Worm (Caenorhabditis elegans): ENCODE measurements around the gene F07F6.4.

F07F6.4 gene

DNA sequence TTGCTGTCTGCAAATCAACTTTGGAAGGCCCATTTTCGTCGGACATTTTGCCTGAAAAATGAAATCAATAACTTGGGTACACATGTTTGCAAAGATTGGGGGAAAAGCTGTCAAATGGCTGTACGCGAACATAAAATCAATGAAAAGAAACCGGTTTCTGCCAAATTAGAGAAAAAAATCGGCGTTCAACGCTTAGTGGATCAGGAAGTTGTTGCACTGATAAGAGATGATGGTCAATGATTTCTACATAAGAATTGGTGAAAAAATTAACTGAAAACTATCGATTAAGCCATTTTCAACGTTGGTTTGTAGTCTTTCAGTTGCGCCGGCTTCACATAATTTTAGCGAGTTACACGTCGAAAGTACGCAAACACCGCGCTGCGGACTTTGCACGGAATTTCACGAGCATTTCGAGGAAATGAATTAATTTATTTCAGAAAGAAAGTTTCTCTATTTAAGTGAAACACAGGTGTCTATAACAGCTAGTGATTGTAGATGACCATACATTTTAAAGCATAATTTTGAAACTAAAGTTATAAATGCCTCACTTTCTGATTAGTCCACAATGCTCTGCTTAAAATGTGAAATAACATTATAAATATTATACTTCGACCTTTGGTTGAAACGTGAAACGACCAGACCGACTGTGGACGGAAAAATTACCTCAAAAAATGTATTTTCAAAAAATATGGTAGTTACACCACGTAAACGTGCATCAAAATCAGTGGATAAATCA, at the start of gene F07F6.4, which contains the start of gene F07F6.2:
Gene F07F6.4, minus strand, starts transcription at position 51 of the 736 bp plus-strand sequence.
Gene F07F6.2, plus strand, starts transcription at position 686 of the 736 bp plus-strand sequence.
- TF ChIP-seq ztf-29 (GFP tag; IDR thresholded peaks at IDR 0.05) = no peak
- no peak for TF ChIP-seq tab-1 (GFP tag; IDR thresholded peaks at IDR 0.05)
- no peak for TF ChIP-seq ztf-23 (GFP tag; IDR thresholded peaks at IDR 0.05)
- no peak for TF ChIP-seq med-1 (GFP tag; optimal IDR thresholded peaks at IDR 0.05; ENCODE audit: insufficient read depth)
- no peak for TF ChIP-seq T22C8.4 (GFP tag; IDR thresholded peaks at IDR 0.05)
- TF ChIP-seq ref-1 (GFP tag; conservative IDR thresholded peaks at IDR 0.05) = no peak
- no peak for TF ChIP-seq flt-1 (GFP tag; IDR thresholded peaks at IDR 0.05)
- TF ChIP-seq klf-2 (GFP tag; conservative IDR thresholded peaks at IDR 0.05) = no peak
- no peak for TF ChIP-seq cog-1 (tag; optimal IDR thresholded peaks at IDR 0.05)

DNA sequence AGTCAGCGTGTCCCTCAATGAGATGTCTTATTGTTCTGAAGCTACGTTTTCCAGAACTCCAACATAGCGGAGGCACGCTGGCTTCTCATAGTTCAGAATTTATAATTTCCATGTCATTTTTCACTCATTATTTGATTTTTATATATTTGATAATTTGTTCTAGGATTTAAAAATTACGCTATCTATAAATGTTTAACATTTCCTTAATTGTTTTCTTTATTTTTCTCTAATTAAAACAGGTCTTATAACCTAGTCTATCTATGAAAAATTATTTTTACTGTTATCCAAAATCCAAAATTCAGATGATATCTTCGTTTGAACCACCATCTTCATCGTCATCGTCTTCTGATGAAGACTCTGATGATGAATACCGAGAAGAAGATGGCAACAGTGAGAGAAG, 48.9 kb upstream of the F07F6.4 start, which contains the start of gene F56D1.1:
Gene F56D1.1, plus strand, starts transcription at position 301 of the 400 bp plus-strand sequence.
- TF ChIP-seq tab-1 (GFP tag; IDR thresholded peaks at IDR 0.05) (no peak), med-1 (GFP tag; optimal IDR thresholded peaks at IDR 0.05; ENCODE audit: insufficient read depth) (no peak), klf-2 (GFP tag; conservative IDR thresholded peaks at IDR 0.05) (no peak), ztf-29 (GFP tag; IDR thresholded peaks at IDR 0.05) (no peak), ztf-23 (GFP tag; IDR thresholded peaks at IDR 0.05) (no peak)

DNA sequence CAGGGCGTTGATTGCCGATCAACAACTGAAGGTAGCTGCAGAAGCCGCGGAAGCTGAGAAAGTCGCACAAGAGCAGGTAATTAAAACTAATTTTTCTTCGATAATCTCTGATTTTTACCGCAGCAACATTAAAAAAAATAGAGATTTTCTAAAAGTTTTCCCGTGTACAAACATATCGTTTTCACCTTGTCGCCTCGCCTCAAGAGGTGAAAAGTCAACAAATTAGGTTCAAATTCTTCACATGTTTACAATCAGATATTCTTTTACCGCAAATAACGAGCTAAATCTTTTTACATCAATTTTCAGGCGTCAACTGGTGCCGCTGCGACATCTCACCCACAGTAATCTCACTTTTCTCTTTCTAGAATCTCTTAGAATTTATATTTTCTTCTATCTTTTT, 45.6 kb upstream of the F07F6.4 start, which contains the start of gene ilcr-2:
Gene ilcr-2, plus strand, starts transcription at position 301 of the 400 bp plus-strand sequence.
- TF ChIP-seq klf-2 (GFP tag; conservative IDR thresholded peaks at IDR 0.05) = no peak
- no peak for TF ChIP-seq tab-1 (GFP tag; IDR thresholded peaks at IDR 0.05)
- no peak for TF ChIP-seq med-1 (GFP tag; optimal IDR thresholded peaks at IDR 0.05; ENCODE audit: insufficient read depth)
- TF ChIP-seq ztf-23 (GFP tag; IDR thresholded peaks at IDR 0.05) = no peak
- TF ChIP-seq cog-1 (tag; optimal IDR thresholded peaks at IDR 0.05) = no peak
- no peak for TF ChIP-seq flt-1 (GFP tag; IDR thresholded peaks at IDR 0.05)
- no peak for TF ChIP-seq ztf-29 (GFP tag; IDR thresholded peaks at IDR 0.05)
- no peak for TF ChIP-seq T22C8.4 (GFP tag; IDR thresholded peaks at IDR 0.05)
- no peak for TF ChIP-seq ref-1 (GFP tag; conservative IDR thresholded peaks at IDR 0.05)

DNA sequence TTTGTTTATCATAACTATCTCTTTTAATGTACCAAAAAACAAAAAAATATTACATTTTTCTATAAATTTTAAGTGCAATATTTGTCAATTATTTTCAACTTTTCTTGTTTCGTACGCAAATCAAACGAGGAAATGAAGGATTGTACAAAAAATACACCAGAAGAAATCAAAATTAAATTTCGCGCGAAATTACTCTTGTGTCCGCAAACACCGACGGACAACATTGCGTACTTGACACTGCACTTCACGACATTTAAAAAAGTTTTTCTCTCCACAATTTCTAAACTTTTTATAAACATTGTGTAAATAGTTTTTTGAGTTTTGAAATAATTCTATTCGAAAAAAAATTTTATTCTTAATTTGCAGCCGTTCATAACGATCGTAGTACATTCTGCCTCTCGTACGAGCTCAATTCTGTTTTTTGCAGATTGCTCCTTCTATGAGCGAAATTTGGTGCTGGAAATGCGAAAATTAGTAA, 44.6 kb upstream of the F07F6.4 start, which contains the start of gene mrps-16:
Gene mrps-16, plus strand, starts transcription at position 428 of the 478 bp plus-strand sequence.
- TF ChIP-seq cog-1 (tag; optimal IDR thresholded peaks at IDR 0.05) = no peak
- TF ChIP-seq med-1 (GFP tag; optimal IDR thresholded peaks at IDR 0.05; ENCODE audit: insufficient read depth) = no peak
- no peak for TF ChIP-seq ztf-29 (GFP tag; IDR thresholded peaks at IDR 0.05)
- no peak for TF ChIP-seq klf-2 (GFP tag; conservative IDR thresholded peaks at IDR 0.05)
- TF ChIP-seq tab-1 (GFP tag; IDR thresholded peaks at IDR 0.05) = no peak
- TF ChIP-seq flt-1 (GFP tag; IDR thresholded peaks at IDR 0.05) = peak; percentile 41; the same call in 1 of the 2 replicates

DNA sequence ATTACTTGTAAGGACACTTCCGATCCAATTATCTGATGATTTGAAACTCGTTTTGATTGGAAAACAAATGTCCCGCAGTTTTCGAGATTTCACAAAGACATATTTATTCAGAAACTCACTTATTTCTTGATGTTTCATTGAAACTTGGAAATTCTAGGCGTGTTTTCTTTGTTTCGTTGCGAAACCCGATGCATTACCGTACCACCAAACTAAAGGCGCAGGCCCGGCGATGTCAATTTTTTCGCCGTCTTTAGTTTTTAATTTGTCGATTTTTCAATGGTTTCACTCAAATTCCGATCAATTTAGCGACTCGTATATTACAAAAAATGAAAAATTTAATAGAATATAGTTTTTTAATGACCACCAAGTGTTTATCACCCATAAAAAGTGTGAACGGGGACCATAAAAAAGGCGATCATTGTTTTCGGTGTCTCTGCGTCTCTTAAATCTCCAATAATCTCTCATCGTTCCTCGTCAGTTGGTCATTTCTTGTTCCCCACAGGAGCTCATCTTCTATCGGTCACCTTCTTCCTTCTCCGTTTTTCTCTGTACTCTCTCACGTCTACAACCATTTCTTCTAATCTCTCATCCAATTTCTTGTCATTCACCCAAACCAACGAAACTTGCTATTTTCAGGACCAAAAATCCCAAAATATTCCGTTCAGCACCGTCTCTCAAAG, 36.5 kb upstream of the F07F6.4 start, which contains the start of gene clr-1:
Gene clr-1, plus strand, starts transcription at position 630 of the 680 bp plus-strand sequence.
- no peak for TF ChIP-seq klf-2 (GFP tag; conservative IDR thresholded peaks at IDR 0.05)
- TF ChIP-seq cog-1 (tag; optimal IDR thresholded peaks at IDR 0.05) = no peak
- no peak for TF ChIP-seq med-1 (GFP tag; optimal IDR thresholded peaks at IDR 0.05; ENCODE audit: insufficient read depth)
- TF ChIP-seq T22C8.4 (GFP tag; IDR thresholded peaks at IDR 0.05) = no peak
- TF ChIP-seq ztf-23 (GFP tag; IDR thresholded peaks at IDR 0.05) = no peak
- TF ChIP-seq ref-1 (GFP tag; conservative IDR thresholded peaks at IDR 0.05) = no peak
- TF ChIP-seq ztf-29 (GFP tag; IDR thresholded peaks at IDR 0.05) = no peak
- no peak for TF ChIP-seq tab-1 (GFP tag; IDR thresholded peaks at IDR 0.05)

DNA sequence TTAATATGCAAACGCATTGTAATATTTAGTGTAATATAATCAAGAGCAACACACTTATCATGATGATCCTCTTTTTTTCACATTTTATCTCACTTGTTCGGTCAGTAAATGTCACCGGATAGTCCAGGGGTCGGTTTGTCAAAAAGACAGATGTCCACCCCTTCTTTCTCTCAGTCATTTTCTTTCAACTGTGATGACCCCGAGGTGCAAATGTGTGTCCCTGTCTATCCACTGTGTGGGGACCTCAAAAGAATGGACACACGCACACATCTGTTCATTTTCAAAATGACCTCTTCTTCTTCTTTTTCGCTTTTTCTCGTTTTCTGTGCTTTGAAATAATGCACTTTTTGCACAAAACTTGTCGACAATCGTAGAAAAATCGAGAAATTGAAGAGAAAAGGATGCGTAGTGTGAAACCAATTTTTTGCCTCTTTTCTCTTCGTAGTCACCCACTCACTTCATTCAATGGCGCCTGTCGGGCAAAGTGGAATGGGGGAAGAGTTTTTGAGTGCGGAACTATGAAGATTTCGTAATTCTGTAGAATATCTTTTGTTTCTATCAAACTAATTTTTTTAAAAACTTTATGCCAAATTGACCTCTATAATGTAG, 34.4 kb upstream of the F07F6.4 start:
- TF ChIP-seq ztf-29 (GFP tag; IDR thresholded peaks at IDR 0.05) = no peak
- no peak for TF ChIP-seq cog-1 (tag; optimal IDR thresholded peaks at IDR 0.05)
- TF ChIP-seq tab-1 (GFP tag; IDR thresholded peaks at IDR 0.05) = no peak
- no peak for TF ChIP-seq med-1 (GFP tag; optimal IDR thresholded peaks at IDR 0.05; ENCODE audit: insufficient read depth)
- no peak for TF ChIP-seq T22C8.4 (GFP tag; IDR thresholded peaks at IDR 0.05)
- no peak for TF ChIP-seq flt-1 (GFP tag; IDR thresholded peaks at IDR 0.05)
- no peak for TF ChIP-seq klf-2 (GFP tag; conservative IDR thresholded peaks at IDR 0.05)
- no peak for TF ChIP-seq ref-1 (GFP tag; conservative IDR thresholded peaks at IDR 0.05)
- no peak for TF ChIP-seq ztf-23 (GFP tag; IDR thresholded peaks at IDR 0.05)

DNA sequence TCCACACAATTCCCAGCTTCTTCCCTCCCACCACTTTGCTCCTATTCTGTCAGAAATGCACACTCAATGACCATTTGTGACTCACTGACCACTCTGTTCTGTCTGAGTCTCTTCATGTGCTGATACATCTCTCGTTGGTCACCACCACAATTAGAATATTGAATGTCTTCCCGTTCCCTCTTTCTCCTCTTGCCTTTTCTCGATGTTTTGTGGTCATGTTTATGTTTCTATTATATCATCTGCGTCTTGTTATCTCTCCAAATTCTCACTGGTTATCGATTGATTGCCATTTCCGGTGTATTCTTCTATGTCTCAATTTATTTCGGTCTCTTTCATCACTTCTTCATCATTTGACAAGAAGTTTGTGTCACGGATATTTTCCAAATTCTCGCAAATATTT, 31.5 kb upstream of the F07F6.4 start:
- TF ChIP-seq T22C8.4 (GFP tag; IDR thresholded peaks at IDR 0.05) (peak; percentile 72), cog-1 (tag; optimal IDR thresholded peaks at IDR 0.05) (peak; percentile 16), klf-2 (GFP tag; conservative IDR thresholded peaks at IDR 0.05) (no peak), flt-1 (GFP tag; IDR thresholded peaks at IDR 0.05) (no peak)

DNA sequence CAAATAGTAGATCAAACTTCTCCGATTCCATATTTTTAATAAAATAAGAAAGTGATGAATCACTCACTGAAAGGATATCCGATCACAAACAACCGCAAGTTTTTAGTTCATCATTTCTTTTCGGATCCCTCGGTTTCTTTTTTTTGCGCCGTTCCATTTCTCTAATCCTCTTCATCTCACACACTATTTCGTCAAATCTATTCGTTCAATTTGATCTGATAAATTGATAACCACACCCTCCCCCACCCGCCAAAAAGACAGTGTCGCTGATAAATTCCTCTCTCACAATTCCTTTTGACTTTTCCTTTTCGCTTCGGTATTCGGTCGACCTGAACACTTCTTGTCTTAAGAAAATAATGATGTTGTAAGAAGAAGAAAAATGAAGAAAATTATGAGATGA, 30.2 kb upstream of the F07F6.4 start:
- no peak for TF ChIP-seq ztf-23 (GFP tag; IDR thresholded peaks at IDR 0.05)
- no peak for TF ChIP-seq klf-2 (GFP tag; conservative IDR thresholded peaks at IDR 0.05)
- TF ChIP-seq T22C8.4 (GFP tag; IDR thresholded peaks at IDR 0.05) = no peak
- no peak for TF ChIP-seq cog-1 (tag; optimal IDR thresholded peaks at IDR 0.05)
- TF ChIP-seq med-1 (GFP tag; optimal IDR thresholded peaks at IDR 0.05; ENCODE audit: insufficient read depth) = no peak
